Fruit fly (Drosophila melanogaster) whole organism, wandering third instar larva: ENCODE results near the gene CG16723.

Source experiments
- Abd-B ChIP-seq: fragments of >200 bp; optimal IDR thresholded peaks from 2 replicates; lab custom pipeline; 2017; ENCODE audit warnings: missing biosample characterization, missing genetic modification characterization
- CG32264 ChIP-seq: fragments of 200-800 bp; sonication (Bioruptor generic); optimal IDR thresholded peaks from 2 replicates; lab custom pipeline; 2016; ENCODE audit warnings: missing biosample characterization, missing genetic modification characterization
- CG9705 ChIP-seq: fragments of 200-800 bp; sonication (Bioruptor generic); optimal IDR thresholded peaks from 2 replicates; lab custom pipeline; 2018; ENCODE audit warnings: missing biosample characterization, mild to moderate bottlenecking, missing genetic modification characterization
- CrebA ChIP-seq: fragments of 200-800 bp; sonication (Bioruptor generic); optimal IDR thresholded peaks from 2 replicates; lab custom pipeline; 2016; ENCODE audit warnings: missing biosample characterization, mild to moderate bottlenecking, missing genetic modification characterization, borderline replicate concordance
- Dfd ChIP-seq: fragments of >200 bp; optimal IDR thresholded peaks from 2 replicates; lab custom pipeline; 2017; ENCODE audit warnings: missing biosample characterization, missing genetic modification characterization
- Dif ChIP-seq: fragments of 200-275, 200-300 bp; sonication (Bioruptor generic); optimal IDR thresholded peaks from 2 replicates; lab custom pipeline; 2018; ENCODE audit warnings: missing biosample characterization, missing genetic modification characterization; ENCODE audit not compliant: partially characterized antibody
- GATAd ChIP-seq: sonication (Bioruptor generic); optimal IDR thresholded peaks from 2 replicates; lab custom pipeline; 2016; ENCODE audit warnings: missing biosample characterization, missing genetic modification characterization
- HLH106 ChIP-seq: fragments of 200-800 bp; optimal IDR thresholded peaks from 3 replicates; lab custom pipeline; 2019; ENCODE audit warnings: missing biosample characterization, mild to moderate bottlenecking, missing genetic modification characterization, moderate library complexity
- Hnf4 ChIP-seq: fragments of 200-800 bp; sonication (Bioruptor generic); optimal IDR thresholded peaks from 2 replicates; lab custom pipeline; 2016; ENCODE audit warnings: missing biosample characterization, mild to moderate bottlenecking, missing genetic modification characterization
- Hr78 ChIP-seq: fragments of >200 bp; optimal IDR thresholded peaks from 2 replicates; lab custom pipeline; 2017; ENCODE audit warnings: missing biosample characterization, missing genetic modification characterization
- Hr83 ChIP-seq: fragments of 200-300 bp; sonication (Bioruptor generic); optimal IDR thresholded peaks from 2 replicates; lab custom pipeline; 2016; ENCODE audit warnings: missing biosample characterization, mild to moderate bottlenecking, missing genetic modification characterization, moderate library complexity; ENCODE audit not compliant: poor library complexity, severe bottlenecking
- Jra ChIP-seq: sonication (Bioruptor generic); optimal IDR thresholded peaks from 2 replicates; lab custom pipeline; 2016; ENCODE audit warnings: missing biosample characterization, missing genetic modification characterization
- Mio ChIP-seq: sonication (Bioruptor generic); optimal IDR thresholded peaks from 2 replicates; lab custom pipeline; 2016; ENCODE audit warnings: missing biosample characterization, missing genetic modification characterization
- Myc ChIP-seq: fragments of >200 bp; optimal IDR thresholded peaks from 2 replicates; lab custom pipeline; 2017
- N ChIP-seq: fragments of >200 bp; optimal IDR thresholded peaks from 2 replicates; lab custom pipeline; 2018; ENCODE audit warnings: missing biosample characterization, missing external identifiers, missing genetic modification characterization
- OdsH ChIP-seq: fragments of 200-800 bp; sonication (Bioruptor generic); optimal IDR thresholded peaks from 2 replicates; lab custom pipeline; 2016; ENCODE audit warnings: missing biosample characterization, mild to moderate bottlenecking, missing genetic modification characterization
- Rel ChIP-seq, 2 experiments: fragments of 200-800 bp; sonication (Bioruptor generic) in 1 of 2; optimal IDR thresholded peaks; 2 replicates in 1 of 2; 3 replicates in 1 of 2; lab custom pipeline; 2016 to 2019; ENCODE audit warnings: mild to moderate bottlenecking in 2 of 2, missing biosample characterization in 2 of 2, missing genetic modification characterization in 2 of 2, moderate library complexity in 1 of 2
- Sp1 ChIP-seq: fragments of 200-800 bp; sonication (Bioruptor generic); optimal IDR thresholded peaks from 3 replicates; lab custom pipeline; 2019; ENCODE audit warnings: missing biosample characterization, mild to moderate bottlenecking, missing genetic modification characterization, moderate library complexity
- Vsx2 ChIP-seq: fragments of 200-300, 225-300 bp; sonication (Bioruptor generic); optimal IDR thresholded peaks from 2 replicates; lab custom pipeline; 2018; ENCODE audit warnings: missing biosample characterization, missing genetic modification characterization; ENCODE audit not compliant: partially characterized antibody
- br ChIP-seq: fragments of 200-800 bp; sonication (Bioruptor generic); optimal IDR thresholded peaks from 2 replicates; lab custom pipeline; 2016; ENCODE audit warnings: missing biosample characterization, missing genetic modification characterization
- dl ChIP-seq, 2 experiments: fragments of 175-275, 200-275 bp in 1 of 2; fragments of 200-275 bp in 1 of 2; sonication (Bioruptor generic); optimal IDR thresholded peaks; lab custom pipeline; 2018; ENCODE audit warnings: mild to moderate bottlenecking in 2 of 2, missing biosample characterization in 2 of 2, missing genetic modification characterization in 2 of 2, moderate library complexity in 2 of 2; ENCODE audit not compliant: partially characterized antibody in 2 of 2, insufficient read depth in 1 of 2
- dmrt93B ChIP-seq: fragments of 200-800 bp; sonication (Bioruptor generic); optimal IDR thresholded peaks from 2 replicates; lab custom pipeline; 2018; ENCODE audit warnings: missing biosample characterization, mild to moderate bottlenecking, missing genetic modification characterization
- ey ChIP-seq: fragments of 200-800 bp; sonication (Bioruptor generic); optimal IDR thresholded peaks from 2 replicates; lab custom pipeline; 2016; ENCODE audit warnings: missing biosample characterization, missing genetic modification characterization
- foxo ChIP-seq, 2 experiments: fragments of 200-800 bp; sonication (Bioruptor generic); optimal IDR thresholded peaks; 2 replicates in 1 of 2; 3 replicates in 1 of 2; lab custom pipeline; 2016 to 2017; ENCODE audit warnings: missing biosample characterization in 2 of 2, missing genetic modification characterization in 2 of 2
- fru ChIP-seq: fragments of 200-800 bp; sonication (Bioruptor generic); optimal IDR thresholded peaks from 3 replicates; lab custom pipeline; 2016; ENCODE audit warnings: missing biosample characterization, mild to moderate bottlenecking, missing genetic modification characterization
- h ChIP-seq: fragments of 200-800 bp; sonication (Bioruptor generic); optimal IDR thresholded peaks from 3 replicates; lab custom pipeline; 2016; ENCODE audit warnings: missing biosample characterization, mild to moderate bottlenecking, missing genetic modification characterization
- lola ChIP-seq: fragments of >200 bp; optimal IDR thresholded peaks from 2 replicates; lab custom pipeline; 2017; ENCODE audit warnings: missing biosample characterization, missing genetic modification characterization
- pan ChIP-seq: fragments of >200 bp; optimal IDR thresholded peaks from 2 replicates; lab custom pipeline; 2017
- psq ChIP-seq: fragments of 200-800 bp; sonication (Bioruptor generic); optimal IDR thresholded peaks from 3 replicates; lab custom pipeline; 2017; ENCODE audit warnings: missing biosample characterization, mild to moderate bottlenecking, missing genetic modification characterization, moderate library complexity
- rgr ChIP-seq: fragments of 200-800 bp; sonication (Bioruptor generic); optimal IDR thresholded peaks from 3 replicates; lab custom pipeline; 2016; ENCODE audit warnings: missing biosample characterization, mild to moderate bottlenecking, missing genetic modification characterization
- sage ChIP-seq: fragments of 200-800 bp; sonication (Bioruptor generic); optimal IDR thresholded peaks from 2 replicates; lab custom pipeline; 2016; ENCODE audit warnings: missing biosample characterization, mild to moderate bottlenecking, missing genetic modification characterization
- tai ChIP-seq: sonication (Bioruptor generic); optimal IDR thresholded peaks from 2 replicates; lab custom pipeline; 2016; ENCODE audit warnings: missing biosample characterization, missing genetic modification characterization
- usp ChIP-seq: fragments of >200 bp; optimal IDR thresholded peaks from 2 replicates; lab custom pipeline; 2017; ENCODE audit warnings: missing biosample characterization, missing genetic modification characterization
- woc ChIP-seq: sonication (Bioruptor generic); optimal IDR thresholded peaks from 2 replicates; lab custom pipeline; 2016; ENCODE audit warnings: missing biosample characterization, mild to moderate bottlenecking, missing genetic modification characterization

CG16723 gene

DNA sequence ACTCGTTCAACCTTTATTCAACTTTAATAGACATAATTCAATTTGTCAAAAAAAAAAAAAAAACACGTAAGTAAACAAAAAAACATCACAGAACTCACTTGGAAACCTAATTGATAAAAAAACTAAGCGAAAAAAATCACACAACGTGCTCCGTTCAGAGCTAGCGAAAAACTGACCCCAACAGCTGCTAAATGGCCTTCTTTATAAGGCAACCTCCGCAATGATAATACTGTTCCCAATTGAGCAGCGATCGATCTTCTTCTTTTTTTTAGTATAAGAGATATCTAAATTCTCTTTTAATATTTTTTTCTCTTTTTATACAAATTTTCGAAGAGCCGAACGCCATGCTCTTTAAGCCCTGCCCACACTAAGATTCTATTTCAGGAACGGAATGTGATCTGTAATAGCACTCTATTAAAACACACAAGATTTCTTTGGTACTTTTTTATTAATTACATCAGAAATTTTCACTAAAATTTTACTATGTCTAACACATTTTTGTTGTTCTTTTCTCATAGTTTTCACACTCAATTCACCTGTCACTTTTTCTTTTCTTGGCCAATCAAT is 9.3 kb upstream of the CG16723 start, which contains the start of gene CG10184:
CG10184 (minus strand) TSS at position 181 of the 567 bp plus-strand sequence.
- TF ChIP-seq Hr78 (GFP tag; lab: Kevin White, UChicago) (no peak), Jra (GFP tag; lab: Kevin White, UChicago) (no peak), CG32264 (GFP tag; lab: Kevin White, UChicago) (no peak), pan (no peak), CG9705 (no peak), N (GFP tag; lab: Kevin White, UChicago) (no peak), fru (no peak), Hr83 (GFP tag; lab: Kevin White, UChicago) (no peak), Dfd (GFP tag; lab: Kevin White, UChicago) (no peak), HLH106 (no peak), rgr (no peak), br (GFP tag; lab: Kevin White, UChicago) (no peak), sage (GFP tag; lab: Kevin White, UChicago) (no peak), OdsH (GFP tag; lab: Kevin White, UChicago) (no peak), foxo (GFP tag; optimal IDR thresholded peaks at IDR 0.05; lab: Kevin White, UChicago) (no peak), psq (GFP tag; lab: Kevin White, UChicago) (no peak), dl (GFP tag; optimal IDR thresholded peaks at IDR 0.05; lab: Kevin White, UChicago; ENCODE audit: insufficient read depth in 1 of 2, partially characterized antibody in 2 of 2) (no peak), GATAd (GFP tag; lab: Kevin White, UChicago) (no peak), Rel (GFP tag; optimal IDR thresholded peaks at IDR 0.05; lab: Kevin White, UChicago) (no peak), Rel (tag; optimal IDR thresholded peaks at IDR 0.05; lab: Kevin White, UChicago) (no peak), usp (GFP tag; lab: Kevin White, UChicago) (no peak)

DNA sequence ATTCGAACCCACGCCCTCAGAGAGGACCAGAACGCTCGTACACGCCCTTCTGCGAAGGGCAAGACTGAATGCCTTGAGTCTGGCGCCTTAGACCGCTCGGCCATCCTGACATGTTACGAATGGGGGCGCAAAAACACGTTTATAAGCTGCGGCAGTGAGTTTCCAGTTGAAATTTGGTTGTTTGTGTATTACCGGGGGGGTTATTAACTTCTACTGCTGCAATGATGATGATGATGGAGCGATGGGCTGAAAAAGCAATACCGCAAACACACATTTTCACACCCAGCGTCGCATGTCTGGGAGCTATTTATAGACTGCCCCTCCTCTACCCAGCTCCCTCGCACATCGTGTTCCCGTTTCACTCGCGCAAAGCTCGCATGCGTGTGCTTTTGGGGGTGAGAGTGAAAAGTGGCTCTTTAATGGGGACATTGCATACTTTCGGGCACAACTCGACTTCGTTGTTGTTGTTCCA is 5.3 kb upstream of the CG16723 start:
- peak; percentile 30 for TF ChIP-seq Dif (GFP tag; lab: Kevin White, UChicago)
- TF ChIP-seq h: peak; percentile 55
- no peak for TF ChIP-seq OdsH (GFP tag; lab: Kevin White, UChicago)
- no peak for TF ChIP-seq woc (GFP tag; lab: Kevin White, UChicago)
- peak; percentile 21 for TF ChIP-seq CrebA
- TF ChIP-seq Myc (lab: Kevin White, UChicago): peak; percentile 81
- no peak for TF ChIP-seq Abd-B (GFP tag; lab: Kevin White, UChicago)
- TF ChIP-seq N (GFP tag; lab: Kevin White, UChicago): peak; percentile 33
- no peak for TF ChIP-seq Hnf4 (GFP tag; lab: Kevin White, UChicago)

DNA sequence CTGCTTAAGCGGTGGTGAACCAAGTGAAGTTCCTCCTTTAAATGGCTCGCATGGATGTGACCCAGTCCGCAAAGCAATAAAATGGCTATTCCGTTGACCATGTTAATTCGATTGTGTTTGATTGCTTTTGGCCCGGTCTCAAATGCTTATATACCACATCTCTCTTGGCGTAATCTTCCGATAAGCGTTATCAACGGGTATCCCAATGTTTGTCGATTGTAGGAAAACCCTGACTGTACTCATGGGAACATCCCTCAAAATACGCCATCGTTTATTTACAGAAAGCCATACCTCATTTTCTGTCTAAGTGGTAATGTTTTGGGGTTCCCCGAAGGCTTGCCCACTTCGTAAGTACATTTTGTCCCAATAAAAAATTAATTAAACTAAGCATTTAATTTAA is 2.9 kb upstream of the CG16723 start, which contains the start of gene CG10183:
CG10183 (minus strand) TSS at position 101 of the 400 bp plus-strand sequence.
- TF ChIP-seq Rel (GFP tag; optimal IDR thresholded peaks at IDR 0.05; lab: Kevin White, UChicago) (no peak), Rel (tag; optimal IDR thresholded peaks at IDR 0.05; lab: Kevin White, UChicago) (peak; percentile 64), CrebA (no peak)
- TF ChIP-seq, all 38 proteins: peak for 1

DNA sequence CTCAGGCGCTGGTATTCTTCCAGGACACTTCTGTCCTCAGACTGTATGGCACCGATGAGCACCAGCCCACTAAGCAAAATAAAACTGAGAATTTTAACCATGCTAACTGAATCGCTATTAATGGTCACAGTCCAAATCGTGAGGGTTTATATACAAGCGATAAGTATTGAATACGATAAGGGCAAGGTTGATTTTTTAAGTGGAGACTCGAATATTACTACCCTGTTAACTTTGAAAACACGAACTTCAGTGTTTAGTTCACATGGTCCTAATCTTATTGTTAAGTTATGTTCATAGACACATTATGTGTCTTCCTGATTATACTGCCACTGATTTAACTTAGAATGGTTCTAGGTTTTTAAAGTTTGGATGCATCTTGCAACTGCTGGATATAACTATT is 3.4 kb downstream of the CG16723 start, which contains the start of gene CG33337:
CG33337 (minus strand) TSS at position 101 of the 400 bp plus-strand sequence.
- TF ChIP-seq Hr83 (GFP tag; lab: Kevin White, UChicago) (no peak), Sp1 (GFP tag; lab: Kevin White, UChicago) (no peak), Dif (GFP tag; lab: Kevin White, UChicago) (no peak), ey (no peak), lola (GFP tag; lab: Kevin White, UChicago) (no peak), dmrt93B (no peak), Vsx2 (no peak), rgr (no peak)

DNA sequence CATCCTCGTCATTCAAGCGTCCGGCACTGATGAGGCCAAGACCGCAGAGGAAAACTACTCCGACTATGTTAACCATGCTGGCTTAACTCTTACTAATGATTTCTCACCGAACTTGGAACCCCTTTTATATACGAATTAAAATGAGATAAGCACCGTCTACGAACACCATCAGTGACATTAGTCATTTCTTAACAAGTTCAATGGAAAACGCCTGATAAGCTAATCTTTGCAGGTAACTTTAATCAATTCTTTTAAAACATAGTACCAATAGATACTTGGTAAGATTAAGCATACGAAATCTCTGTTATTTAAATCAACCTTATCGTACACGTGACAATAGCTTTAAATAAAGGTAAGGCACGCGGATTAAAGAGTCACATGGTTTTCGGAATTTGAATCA is 6.4 kb downstream of the CG16723 start, which contains the start of gene CG10182:
CG10182 (minus strand) TSS at position 101 of the 400 bp plus-strand sequence.
- TF ChIP-seq ey (no peak), CG9705 (no peak), Hr83 (GFP tag; lab: Kevin White, UChicago) (no peak), tai (GFP tag; lab: Kevin White, UChicago) (no peak), dmrt93B (no peak), GATAd (GFP tag; lab: Kevin White, UChicago) (no peak), psq (GFP tag; lab: Kevin White, UChicago) (no peak), Vsx2 (no peak), Mio (GFP tag; lab: Kevin White, UChicago) (no peak), N (GFP tag; lab: Kevin White, UChicago) (no peak), fru (no peak), Dif (GFP tag; lab: Kevin White, UChicago) (no peak)
